Worm (Caenorhabditis elegans) whole organism, L1 larva: ENCODE results near the gene srx-47.

Experiments used
- C34B4.2 ChIP-seq: sonication (generic microtip); optimal IDR thresholded peaks from 2 replicates; lab custom pipeline; 2017; ENCODE audit warnings: mild to moderate bottlenecking, missing genetic modification characterization, missing compliant biosample characterization
- Y116A8C.19 ChIP-seq: sonication (generic microtip); optimal IDR thresholded peaks from 2 replicates; lab custom pipeline; 2016; ENCODE audit warnings: missing compliant biosample characterization, missing genetic modification characterization, borderline replicate concordance
- alr-1 ChIP-seq: fragments of 200-800 bp; sonication (Bioruptor generic); optimal IDR thresholded peaks from 2 replicates; lab custom pipeline; 2018; ENCODE audit warnings: borderline replicate concordance, mild to moderate bottlenecking, missing genetic modification characterization, missing compliant biosample characterization
- aly-2 ChIP-seq: fragments of 150-350 bp; optimal IDR thresholded peaks from 2 replicates; lab custom pipeline; 2014; ENCODE audit warnings: missing biosample characterization, missing genetic modification characterization
- blmp-1 ChIP-seq: fragments of 150-350 bp; optimal IDR thresholded peaks from 2 replicates; lab custom pipeline; 2014; ENCODE audit warnings: missing biosample characterization, missing genetic modification characterization
- ceh-8 ChIP-seq: fragments of 200-800 bp; sonication (Bioruptor generic); optimal IDR thresholded peaks from 2 replicates; lab custom pipeline; 2018; ENCODE audit warnings: mild to moderate bottlenecking, missing genetic modification characterization, moderate library complexity, missing compliant biosample characterization
- ceh-88 ChIP-seq: fragments of 200-800 bp; sonication (Bioruptor generic); IDR thresholded peaks from 2 replicates; pipeline ENCODE4 v1.3.6; 2022; ENCODE audit warnings: missing genetic modification characterization, missing compliant biosample characterization
- ces-1 ChIP-seq: fragments of 150-350 bp; optimal IDR thresholded peaks from 2 replicates; lab custom pipeline; 2014; ENCODE audit warnings: missing biosample characterization, missing genetic modification reagents, missing genetic modification characterization
- dpl-1 ChIP-seq, 3 experiments: fragments of 150-350 bp in 2 of 3; sonication (generic microtip) in 1 of 3; optimal IDR thresholded peaks; 2 replicates each; lab custom pipeline; 2014 to 2017; ENCODE audit warnings: missing biosample characterization in 3 of 3, missing genetic modification characterization in 3 of 3, missing genetic modification reagents in 3 of 3
- dsc-1 ChIP-seq: sonication (generic microtip); optimal IDR thresholded peaks from 2 replicates; lab custom pipeline; 2016; ENCODE audit warnings: mild to moderate bottlenecking, missing genetic modification characterization, missing compliant biosample characterization
- efl-1 ChIP-seq, 4 experiments: fragments of 150-350 bp; optimal IDR thresholded peaks in 3 of 4; peaks in 1 of 4; 1 replicate in 1 of 4; 2 replicates in 3 of 4; lab custom pipeline; 2014; ENCODE audit warnings: missing biosample characterization in 2 of 4, missing genetic modification characterization in 2 of 4, missing genetic modification reagents in 2 of 4
- fkh-8 ChIP-seq: sonication (generic microtip); optimal IDR thresholded peaks from 2 replicates; lab custom pipeline; 2016; ENCODE audit warnings: mild to moderate bottlenecking, missing genetic modification characterization, missing compliant biosample characterization
- grh-1 ChIP-seq: fragments of 200-800 bp; sonication (Bioruptor generic); IDR thresholded peaks from 2 replicates; pipeline ENCODE4 v1.3.6; 2022; ENCODE audit warnings: missing genetic modification reagents, missing genetic modification characterization, missing compliant biosample characterization
- irx-1 ChIP-seq: sonication (generic microtip); optimal IDR thresholded peaks from 2 replicates; lab custom pipeline; 2016; ENCODE audit warnings: missing genetic modification characterization, missing compliant biosample characterization
- isw-1 ChIP-seq: fragments of 200-800 bp; sonication (Bioruptor generic); IDR thresholded peaks from 2 replicates; pipeline ENCODE4 v1.3.6; 2022; ENCODE audit warnings: missing genetic modification characterization, missing compliant biosample characterization
- lin-14 ChIP-seq: fragments of 200-800 bp; sonication (Bioruptor generic); optimal IDR thresholded peaks from 2 replicates; lab custom pipeline; 2018; ENCODE audit warnings: mild to moderate bottlenecking, missing genetic modification characterization, moderate library complexity, missing compliant biosample characterization
- lin-39 ChIP-seq: fragments of 150-350 bp; optimal IDR thresholded peaks from 2 replicates; lab custom pipeline; 2014; ENCODE audit warnings: missing biosample characterization, missing genetic modification reagents, missing genetic modification characterization
- lir-3 ChIP-seq: sonication (generic microtip); optimal IDR thresholded peaks from 2 replicates; lab custom pipeline; 2016; ENCODE audit warnings: mild to moderate bottlenecking, missing genetic modification characterization, moderate library complexity, missing compliant biosample characterization; ENCODE audit not compliant: poor library complexity
- lsy-2 ChIP-seq, 2 experiments: fragments of 150-350 bp; optimal IDR thresholded peaks; 2 replicates each; lab custom pipeline; 2014; ENCODE audit warnings: missing biosample characterization in 2 of 2, missing genetic modification characterization in 2 of 2
- mdl-1 ChIP-seq, 2 experiments: fragments of 150-350 bp; optimal IDR thresholded peaks; 2 replicates each; lab custom pipeline; 2014 to 2017; ENCODE audit warnings: missing biosample characterization in 2 of 2, missing genetic modification characterization in 2 of 2, inconsistent platforms in 1 of 2
- mef-2 ChIP-seq: fragments of 150-350 bp; optimal IDR thresholded peaks from 2 replicates; lab custom pipeline; 2014; ENCODE audit warnings: missing biosample characterization, missing genetic modification characterization
- nhr-12 ChIP-seq: sonication (generic microtip); optimal IDR thresholded peaks from 2 replicates; lab custom pipeline; 2017; ENCODE audit warnings: missing biosample characterization, missing genetic modification characterization
- nhr-19 ChIP-seq: fragments of 200-800 bp; sonication (Bioruptor generic); conservative IDR thresholded peaks from 2 replicates; pipeline ENCODE4 v1.3.6; 2022; ENCODE audit warnings: missing genetic modification characterization, missing compliant biosample characterization
- nhr-47 ChIP-seq: sonication (generic microtip); optimal IDR thresholded peaks from 2 replicates; lab custom pipeline; 2016; ENCODE audit warnings: mild to moderate bottlenecking, missing genetic modification characterization, moderate library complexity, missing compliant biosample characterization
- nhr-77 ChIP-seq: fragments of 150-350 bp; optimal IDR thresholded peaks from 2 replicates; lab custom pipeline; 2014; ENCODE audit warnings: missing biosample characterization, missing genetic modification characterization
- nhr-85 ChIP-seq: sonication (generic microtip); peaks from one replicate; lab custom pipeline; 2016; ENCODE audit warnings: missing genetic modification characterization, inconsistent platforms, missing compliant biosample characterization
- nhr-90 ChIP-seq: sonication (generic microtip); optimal IDR thresholded peaks from 2 replicates; lab custom pipeline; 2016; ENCODE audit warnings: mild to moderate bottlenecking, missing genetic modification characterization, missing compliant biosample characterization; ENCODE audit not compliant: poor library complexity
- rnt-1 ChIP-seq: sonication (generic microtip); optimal IDR thresholded peaks from 2 replicates; lab custom pipeline; 2016; ENCODE audit warnings: mild to moderate bottlenecking, missing genetic modification characterization, moderate library complexity, missing compliant biosample characterization
- skn-1 ChIP-seq: fragments of 150-350 bp; optimal IDR thresholded peaks from 2 replicates; lab custom pipeline; 2014; ENCODE audit warnings: missing biosample characterization, missing genetic modification characterization
- snpc-4 ChIP-seq: fragments of 150-350 bp; optimal IDR thresholded peaks from 2 replicates; lab custom pipeline; 2014; ENCODE audit warnings: missing biosample characterization, missing genetic modification characterization
- snu-23 ChIP-seq: sonication (generic microtip); optimal IDR thresholded peaks from 2 replicates; lab custom pipeline; 2016; ENCODE audit warnings: missing genetic modification characterization, missing compliant biosample characterization
- sptf-1 ChIP-seq: fragments of 150-350 bp; optimal IDR thresholded peaks from 2 replicates; lab custom pipeline; 2014; ENCODE audit warnings: missing biosample characterization, missing genetic modification characterization
- tbx-2 ChIP-seq: sonication (generic microtip); optimal IDR thresholded peaks from 2 replicates; lab custom pipeline; 2016; ENCODE audit warnings: missing genetic modification characterization, missing compliant biosample characterization
- unc-98 ChIP-seq: fragments of 200-800 bp; sonication (Bioruptor generic); IDR thresholded peaks from 2 replicates; pipeline ENCODE4 v1.3.6; 2022; ENCODE audit warnings: missing genetic modification characterization, missing compliant biosample characterization

Gene srx-47

ce11 chrV:9384949-9385348 is 35.2 kb downstream of the srx-47 start:
- TF ChIP-seq tbx-2 (tag; lab: Kevin White, UChicago) = no peak
- peak; percentile 25 for TF ChIP-seq blmp-1
- TF ChIP-seq efl-1 (optimal IDR thresholded peaks at IDR 0.05; lab: Kevin White, UChicago) = no peak
- TF ChIP-seq efl-1 (GFP tag; optimal IDR thresholded peaks at IDR 0.05 in 1 of 2; lab: Kevin White, UChicago) = peak in 1 of 2 experiments; percentile 62

- TF ChIP-seq snu-23 (GFP tag; lab: Kevin White, UChicago) (no peak), nhr-12 (tag; lab: Kevin White, UChicago) (no peak), sptf-1 (no peak), blmp-1 (no peak), ceh-8 (no peak), C34B4.2 (tag; lab: Kevin White, UChicago) (no peak), efl-1 (optimal IDR thresholded peaks at IDR 0.05; lab: Kevin White, UChicago) (no peak), efl-1 (GFP tag; optimal IDR thresholded peaks at IDR 0.05 in 1 of 2; lab: Kevin White, UChicago) (peak in 1 of 2 experiments; percentile 45)
- TF ChIP-seq, all 84 proteins: peak for 1
Observed at ce11 chrV:9386143-9386542, 36.4 kb downstream of the srx-47 start, which contains the start of gene hum-2. Gene hum-2, plus strand, starts transcription at chrV:9386175.

ce11 chrV:9391959-9392358 is 42.2 kb downstream of the srx-47 start:
- 0 out of 2 replicates have a peak, but pooled peaks have one; percentile 15 for TF ChIP-seq grh-1 (GFP tag; lab: Robert Waterston, UW)
- peak; percentile 20 for TF ChIP-seq lin-14 (GFP tag; lab: Kevin White, UChicago)
- TF ChIP-seq efl-1 (optimal IDR thresholded peaks at IDR 0.05; lab: Kevin White, UChicago) = peak in 1 of 2 experiments; percentile 25
- TF ChIP-seq efl-1 (GFP tag; optimal IDR thresholded peaks at IDR 0.05 in 1 of 2; lab: Kevin White, UChicago) = no peak
- TF ChIP-seq nhr-47 (tag; lab: Kevin White, UChicago) = peak; percentile 32
- peak; percentile 97 for TF ChIP-seq snpc-4 (tag; lab: Kevin White, UChicago)
- peak; percentile 22 for TF ChIP-seq snu-23 (GFP tag; lab: Kevin White, UChicago)
- TF ChIP-seq nhr-77 (tag; lab: Kevin White, UChicago) = no peak
- TF ChIP-seq rnt-1 (tag; lab: Kevin White, UChicago) = peak; percentile 47
- peak; percentile 9 for TF ChIP-seq nhr-85 (tag; lab: Kevin White, UChicago)
- TF ChIP-seq nhr-19 = peak; percentile 36; the same call in 1 of the 2 replicates
- no peak for TF ChIP-seq alr-1
- TF ChIP-seq blmp-1 = no peak

- TF ChIP-seq nhr-85 (tag; lab: Kevin White, UChicago) = peak; percentile 58
- no peak for TF ChIP-seq lir-3
- TF ChIP-seq fkh-8 = peak; percentile 28
- TF ChIP-seq skn-1 (tag; lab: Kevin White, UChicago) = no peak
- peak; percentile 62 for TF ChIP-seq blmp-1
- TF ChIP-seq mdl-1 (tag; optimal IDR thresholded peaks at IDR 0.05; lab: Kevin White, UChicago) = no peak
- peak; percentile 43 for TF ChIP-seq lin-14 (GFP tag; lab: Kevin White, UChicago)
- peak; percentile 55 for TF ChIP-seq dsc-1 (tag; lab: Kevin White, UChicago)
Observed at ce11 chrV:9394938-9395639, 45.3 kb downstream of the srx-47 start.

- TF ChIP-seq Y116A8C.19 (tag; lab: Kevin White, UChicago) (no peak), ces-1 (GFP tag; lab: Kevin White, UChicago) (no peak), mef-2 (no peak), nhr-90 (tag; lab: Kevin White, UChicago) (no peak), nhr-19 (no peak), blmp-1 (peak; percentile 91), irx-1 (tag; lab: Kevin White, UChicago) (no peak), lin-39 (tag; lab: Kevin White, UChicago) (no peak), snpc-4 (tag; lab: Kevin White, UChicago) (no peak), isw-1 (GFP tag; lab: Robert Waterston, UW) (no peak), ceh-88 (GFP tag; lab: Robert Waterston, UW) (no peak), unc-98 (no peak), aly-2 (tag; lab: Kevin White, UChicago) (no peak), lsy-2 (tag; optimal IDR thresholded peaks at IDR 0.05; lab: Kevin White, UChicago) (peak in 1 of 2 experiments; percentile 3), dpl-1 (GFP tag; optimal IDR thresholded peaks at IDR 0.05; lab: Kevin White, UChicago) (peak in 1 of 3 experiments; percentile 1)
Observed at ce11 chrV:9399886-9400373, 50.1 kb downstream of the srx-47 start, which contains the start of gene trpp-4. Gene trpp-4, plus strand, starts transcription at chrV:9400327.
